Worm (Caenorhabditis elegans) whole organism, late embryonic: ENCODE measurements around the gene C18B2.4.
A peak's percentile ranks its signal among the peaks of the same experiment; 100 is the strongest.

Source experiments
- C08G9.2 ChIP-seq: sonication (generic microtip); optimal IDR thresholded peaks from 2 replicates; lab custom pipeline; 2016; ENCODE audit warnings: mild to moderate bottlenecking, missing genetic modification characterization, moderate library complexity, missing compliant biosample characterization
- ceh-14 ChIP-seq: sonication (generic microtip); optimal IDR thresholded peaks from 2 replicates; lab custom pipeline; 2016; ENCODE audit warnings: missing genotype, missing genetic modification characterization, missing compliant biosample characterization
- ceh-24 ChIP-seq: sonication (generic microtip); optimal IDR thresholded peaks from 2 replicates; lab custom pipeline; 2016; ENCODE audit warnings: mild to moderate bottlenecking, missing genetic modification characterization, missing compliant biosample characterization
- ceh-31 ChIP-seq: sonication (generic microtip); optimal IDR thresholded peaks from 2 replicates; lab custom pipeline; 2016; ENCODE audit warnings: missing genetic modification characterization, missing compliant biosample characterization
- elt-4 ChIP-seq: sonication (generic microtip); optimal IDR thresholded peaks from 2 replicates; lab custom pipeline; 2016; ENCODE audit warnings: missing genetic modification characterization, missing compliant biosample characterization
- nhr-11 ChIP-seq: fragments of 150-350 bp; optimal IDR thresholded peaks from 2 replicates; lab custom pipeline; 2014; ENCODE audit warnings: missing biosample characterization, missing genetic modification characterization
- pax-1 ChIP-seq: fragments of 150-350 bp; optimal IDR thresholded peaks from 2 replicates; lab custom pipeline; 2014; ENCODE audit warnings: missing biosample characterization, missing genetic modification characterization
- pha-4 ChIP-seq: fragments of 150-350 bp; optimal IDR thresholded peaks from 2 replicates; lab custom pipeline; 2018; ENCODE audit warnings: missing biosample characterization, missing genetic modification reagents, missing genetic modification characterization
- pqm-1 ChIP-seq: sonication (generic microtip); optimal IDR thresholded peaks from 2 replicates; lab custom pipeline; 2016; ENCODE audit warnings: missing genetic modification characterization, missing compliant biosample characterization
- sox-4 ChIP-seq: sonication (generic microtip); optimal IDR thresholded peaks from 2 replicates; lab custom pipeline; 2017; ENCODE audit warnings: mild to moderate bottlenecking, missing genetic modification characterization, inconsistent platforms, missing compliant biosample characterization
- tbx-2 ChIP-seq: sonication (generic microtip); optimal IDR thresholded peaks from 2 replicates; lab custom pipeline; 2016; ENCODE audit warnings: missing genetic modification characterization, missing compliant biosample characterization
- unc-42 ChIP-seq: sonication (generic microtip); optimal IDR thresholded peaks from 2 replicates; lab custom pipeline; 2016; ENCODE audit warnings: missing genotype, missing genetic modification characterization, missing compliant biosample characterization

DNA sequence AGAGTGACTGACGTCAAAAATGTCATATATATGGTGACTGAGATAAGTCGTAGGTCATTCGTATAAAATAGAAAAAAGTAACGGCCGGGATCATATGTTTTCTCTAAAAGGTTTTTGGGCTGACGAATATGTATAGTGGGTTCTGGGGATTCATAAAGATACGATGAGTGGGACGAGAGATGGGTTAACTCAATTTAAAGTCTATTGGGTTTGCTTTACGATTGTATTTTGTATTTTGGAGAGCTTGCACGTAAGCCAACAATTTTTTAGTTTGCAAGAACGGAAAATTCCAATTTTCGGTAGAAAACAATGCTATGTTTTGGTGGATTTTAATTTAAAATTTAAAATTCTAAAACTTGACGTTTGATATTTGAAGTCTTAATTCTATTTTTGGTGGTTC lies 21.1 kb downstream of the C18B2.4 start:
- no peak for TF ChIP-seq ceh-14 (tag; lab: Kevin White, UChicago)
- no peak for TF ChIP-seq elt-4 (tag; lab: Kevin White, UChicago)
- TF ChIP-seq pha-4 (tag; lab: Kevin White, UChicago) = no peak
- TF ChIP-seq ceh-31 (tag; lab: Kevin White, UChicago) = no peak
- TF ChIP-seq ceh-24 (tag; lab: Kevin White, UChicago) = no peak
- no peak for TF ChIP-seq pax-1
- TF ChIP-seq sox-4 = no peak
- TF ChIP-seq nhr-11 (tag; lab: Kevin White, UChicago) = no peak
- peak; percentile 63 for TF ChIP-seq unc-42 (tag; lab: Kevin White, UChicago)
- no peak for TF ChIP-seq C08G9.2 (tag; lab: Kevin White, UChicago)
- no peak for TF ChIP-seq tbx-2
- no peak for TF ChIP-seq pqm-1 (tag; lab: Kevin White, UChicago)
